Worm (Caenorhabditis elegans) whole organism, early embryonic: ENCODE data around the gene nhr-60.

ENCODE experiments used
- ama-1 ChIP-seq: fragments of 150-350 bp; optimal IDR thresholded peaks from 2 replicates; lab custom pipeline; 2014
- tbx-37 ChIP-seq: fragments of 200-800 bp; sonication (Bioruptor generic); conservative IDR thresholded peaks from 2 replicates; pipeline ENCODE4 v1.3.6; 2022; ENCODE audit warnings: missing genetic modification reagents, missing genetic modification characterization, missing compliant biosample characterization

- TF ChIP-seq tbx-37 (GFP tag; lab: Robert Waterston, UW) (no peak), ama-1 (lab: Kevin White, UChicago) (no peak)
Observed at ce11 chrV:15815962-15816432, 43.0 kb upstream of the nhr-60 start, which contains the start of the genes fbxa-69 and F54B8.4.
